Worm (Caenorhabditis elegans) whole organism, L1 larva: ENCODE results near the gene R11H6.2.
A peak's percentile ranks its signal among the peaks of the same experiment; 100 is the strongest.

Experiments
- efl-1 ChIP-seq, 4 experiments: fragments of 150-350 bp; optimal IDR thresholded peaks in 3 of 4; peaks in 1 of 4; 1 replicate in 1 of 4; 2 replicates in 3 of 4; lab custom pipeline; 2014; ENCODE audit warnings: missing biosample characterization in 2 of 4, missing genetic modification characterization in 2 of 4, missing genetic modification reagents in 2 of 4
- elt-2 ChIP-seq: sonication (generic microtip); optimal IDR thresholded peaks from 2 replicates; lab custom pipeline; 2016; ENCODE audit warnings: missing genetic modification characterization, mild to moderate bottlenecking, inconsistent platforms, missing compliant biosample characterization, missing genetic modification reagents

ce11 chrV:14597005-14597680 lies 663 bp upstream of the R11H6.2 start, which contains the start of gene pes-9:
- no peak for TF ChIP-seq efl-1 (optimal IDR thresholded peaks at IDR 0.05; lab: Kevin White, UChicago)
- TF ChIP-seq efl-1 (GFP tag; optimal IDR thresholded peaks at IDR 0.05 in 1 of 2; lab: Kevin White, UChicago): peak in 1 of 2 experiments; percentile 9
- TF ChIP-seq elt-2 (tag; lab: Kevin White, UChicago): peak; percentile 42
